Fruit fly (Drosophila melanogaster) whole organism, wandering third instar larva: Measurements from ENCODE around the gene Dhc16F.

Experiments used
- Abd-B ChIP-seq: fragments of >200 bp; optimal IDR thresholded peaks from 2 replicates; lab custom pipeline; 2017; ENCODE audit warnings: missing biosample characterization, missing genetic modification characterization
- CG32264 ChIP-seq: fragments of 200-800 bp; sonication (Bioruptor generic); optimal IDR thresholded peaks from 2 replicates; lab custom pipeline; 2016; ENCODE audit warnings: missing biosample characterization, missing genetic modification characterization
- CrebA ChIP-seq: fragments of 200-800 bp; sonication (Bioruptor generic); optimal IDR thresholded peaks from 2 replicates; lab custom pipeline; 2016; ENCODE audit warnings: missing biosample characterization, mild to moderate bottlenecking, missing genetic modification characterization, borderline replicate concordance
- Dfd ChIP-seq: fragments of >200 bp; optimal IDR thresholded peaks from 2 replicates; lab custom pipeline; 2017; ENCODE audit warnings: missing biosample characterization, missing genetic modification characterization
- Dif ChIP-seq: fragments of 200-275, 200-300 bp; sonication (Bioruptor generic); optimal IDR thresholded peaks from 2 replicates; lab custom pipeline; 2018; ENCODE audit warnings: missing biosample characterization, missing genetic modification characterization; ENCODE audit not compliant: partially characterized antibody
- GATAd ChIP-seq: sonication (Bioruptor generic); optimal IDR thresholded peaks from 2 replicates; lab custom pipeline; 2016; ENCODE audit warnings: missing biosample characterization, missing genetic modification characterization
- HLH106 ChIP-seq: fragments of 200-800 bp; optimal IDR thresholded peaks from 3 replicates; lab custom pipeline; 2019; ENCODE audit warnings: missing biosample characterization, mild to moderate bottlenecking, missing genetic modification characterization, moderate library complexity
- Hnf4 ChIP-seq: fragments of 200-800 bp; sonication (Bioruptor generic); optimal IDR thresholded peaks from 2 replicates; lab custom pipeline; 2016; ENCODE audit warnings: missing biosample characterization, mild to moderate bottlenecking, missing genetic modification characterization
- Hr78 ChIP-seq: fragments of >200 bp; optimal IDR thresholded peaks from 2 replicates; lab custom pipeline; 2017; ENCODE audit warnings: missing biosample characterization, missing genetic modification characterization
- Hr83 ChIP-seq: fragments of 200-300 bp; sonication (Bioruptor generic); optimal IDR thresholded peaks from 2 replicates; lab custom pipeline; 2016; ENCODE audit warnings: missing biosample characterization, mild to moderate bottlenecking, missing genetic modification characterization, moderate library complexity; ENCODE audit not compliant: poor library complexity, severe bottlenecking
- Mio ChIP-seq: sonication (Bioruptor generic); optimal IDR thresholded peaks from 2 replicates; lab custom pipeline; 2016; ENCODE audit warnings: missing biosample characterization, missing genetic modification characterization
- Myc ChIP-seq: fragments of >200 bp; optimal IDR thresholded peaks from 2 replicates; lab custom pipeline; 2017
- Rel ChIP-seq, 2 experiments: fragments of 200-800 bp; sonication (Bioruptor generic) in 1 of 2; optimal IDR thresholded peaks; 2 replicates in 1 of 2; 3 replicates in 1 of 2; lab custom pipeline; 2016 to 2019; ENCODE audit warnings: mild to moderate bottlenecking in 2 of 2, missing biosample characterization in 2 of 2, missing genetic modification characterization in 2 of 2, moderate library complexity in 1 of 2
- Sp1 ChIP-seq: fragments of 200-800 bp; sonication (Bioruptor generic); optimal IDR thresholded peaks from 3 replicates; lab custom pipeline; 2019; ENCODE audit warnings: missing biosample characterization, mild to moderate bottlenecking, missing genetic modification characterization, moderate library complexity
- Vsx2 ChIP-seq: fragments of 200-300, 225-300 bp; sonication (Bioruptor generic); optimal IDR thresholded peaks from 2 replicates; lab custom pipeline; 2018; ENCODE audit warnings: missing biosample characterization, missing genetic modification characterization; ENCODE audit not compliant: partially characterized antibody
- brk ChIP-seq: fragments of 200-800 bp; sonication (Bioruptor generic); optimal IDR thresholded peaks from 2 replicates; lab custom pipeline; 2016; ENCODE audit warnings: missing biosample characterization, mild to moderate bottlenecking, missing genetic modification characterization
- dl ChIP-seq, 2 experiments: fragments of 175-275, 200-275 bp in 1 of 2; fragments of 200-275 bp in 1 of 2; sonication (Bioruptor generic); optimal IDR thresholded peaks; lab custom pipeline; 2018; ENCODE audit warnings: mild to moderate bottlenecking in 2 of 2, missing biosample characterization in 2 of 2, missing genetic modification characterization in 2 of 2, moderate library complexity in 2 of 2; ENCODE audit not compliant: partially characterized antibody in 2 of 2, insufficient read depth in 1 of 2
- dmrt93B ChIP-seq: fragments of 200-800 bp; sonication (Bioruptor generic); optimal IDR thresholded peaks from 2 replicates; lab custom pipeline; 2018; ENCODE audit warnings: missing biosample characterization, mild to moderate bottlenecking, missing genetic modification characterization
- dsf ChIP-seq: sonication (Bioruptor generic); optimal IDR thresholded peaks from 2 replicates; lab custom pipeline; 2016; ENCODE audit warnings: missing biosample characterization, missing genetic modification characterization, borderline replicate concordance
- foxo ChIP-seq, 2 experiments: fragments of 200-800 bp; sonication (Bioruptor generic); optimal IDR thresholded peaks; 2 replicates in 1 of 2; 3 replicates in 1 of 2; lab custom pipeline; 2016 to 2017; ENCODE audit warnings: missing biosample characterization in 2 of 2, missing genetic modification characterization in 2 of 2
- fru ChIP-seq: fragments of 200-800 bp; sonication (Bioruptor generic); optimal IDR thresholded peaks from 3 replicates; lab custom pipeline; 2016; ENCODE audit warnings: missing biosample characterization, mild to moderate bottlenecking, missing genetic modification characterization
- h ChIP-seq: fragments of 200-800 bp; sonication (Bioruptor generic); optimal IDR thresholded peaks from 3 replicates; lab custom pipeline; 2016; ENCODE audit warnings: missing biosample characterization, mild to moderate bottlenecking, missing genetic modification characterization
- lola ChIP-seq: fragments of >200 bp; optimal IDR thresholded peaks from 2 replicates; lab custom pipeline; 2017; ENCODE audit warnings: missing biosample characterization, missing genetic modification characterization
- pan ChIP-seq: fragments of >200 bp; optimal IDR thresholded peaks from 2 replicates; lab custom pipeline; 2017
- psq ChIP-seq: fragments of 200-800 bp; sonication (Bioruptor generic); optimal IDR thresholded peaks from 3 replicates; lab custom pipeline; 2017; ENCODE audit warnings: missing biosample characterization, mild to moderate bottlenecking, missing genetic modification characterization, moderate library complexity
- rgr ChIP-seq: fragments of 200-800 bp; sonication (Bioruptor generic); optimal IDR thresholded peaks from 3 replicates; lab custom pipeline; 2016; ENCODE audit warnings: missing biosample characterization, mild to moderate bottlenecking, missing genetic modification characterization
- sage ChIP-seq: fragments of 200-800 bp; sonication (Bioruptor generic); optimal IDR thresholded peaks from 2 replicates; lab custom pipeline; 2016; ENCODE audit warnings: missing biosample characterization, mild to moderate bottlenecking, missing genetic modification characterization
- sv ChIP-seq: fragments of 200-800 bp; sonication (Bioruptor generic); optimal IDR thresholded peaks from 3 replicates; lab custom pipeline; 2016; ENCODE audit warnings: missing biosample characterization, missing genetic modification characterization
- tai ChIP-seq: sonication (Bioruptor generic); optimal IDR thresholded peaks from 2 replicates; lab custom pipeline; 2016; ENCODE audit warnings: missing biosample characterization, missing genetic modification characterization
- usp ChIP-seq: fragments of >200 bp; optimal IDR thresholded peaks from 2 replicates; lab custom pipeline; 2017; ENCODE audit warnings: missing biosample characterization, missing genetic modification characterization
- woc ChIP-seq: sonication (Bioruptor generic); optimal IDR thresholded peaks from 2 replicates; lab custom pipeline; 2016; ENCODE audit warnings: missing biosample characterization, mild to moderate bottlenecking, missing genetic modification characterization

The Dhc16F gene

DNA sequence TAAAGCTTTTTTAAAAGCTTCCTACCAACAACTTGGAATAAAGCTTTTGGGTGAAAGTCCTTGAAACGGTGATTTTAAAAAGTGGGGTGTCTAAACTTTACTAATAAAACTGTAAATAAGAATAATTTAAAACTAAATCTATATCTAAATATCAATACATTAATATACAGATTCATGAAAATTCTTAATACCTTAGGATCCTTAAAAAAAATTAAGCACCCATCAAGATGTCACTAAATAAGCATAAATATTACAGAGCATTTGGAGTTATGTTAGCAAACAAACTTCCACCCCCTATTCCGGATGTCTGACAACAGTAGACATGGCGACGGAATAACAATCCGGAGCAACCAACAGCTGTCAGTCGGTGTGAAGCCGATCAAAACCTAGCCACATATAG, at the start of gene Dhc16F:
TSS of gene Dhc16F (plus strand) at position 301 of the 400 bp plus-strand sequence.
- TF ChIP-seq dmrt93B (GFP tag; lab: Kevin White, UChicago) (no peak), Rel (GFP tag; optimal IDR thresholded peaks at IDR 0.05; lab: Kevin White, UChicago) (no peak), Rel (tag; optimal IDR thresholded peaks at IDR 0.05; lab: Kevin White, UChicago) (no peak), woc (GFP tag; lab: Kevin White, UChicago) (no peak), sage (no peak), CrebA (GFP tag; lab: Kevin White, UChicago) (no peak)

DNA sequence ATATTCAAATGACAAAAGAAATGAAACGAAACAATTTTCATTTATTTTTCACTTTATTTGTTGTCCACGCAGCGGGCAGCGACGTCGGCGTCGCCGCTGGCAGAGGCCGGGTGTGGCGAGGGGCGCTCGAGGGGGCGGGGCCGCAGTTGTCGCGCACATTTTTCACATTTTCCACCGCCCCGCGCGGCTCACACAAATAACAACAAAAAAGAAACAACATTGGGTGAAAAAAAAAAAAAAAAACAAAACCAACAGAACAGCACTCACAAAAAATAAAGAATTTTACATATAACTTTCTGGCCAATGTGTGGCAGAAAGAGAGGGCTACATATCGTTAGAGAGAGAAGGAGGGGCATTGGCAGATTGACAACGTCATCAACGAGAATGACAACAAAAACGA, 49.7 kb upstream of the Dhc16F start:
- TF ChIP-seq Dfd (GFP tag; lab: Kevin White, UChicago) (no peak), Sp1 (no peak)

- no peak for TF ChIP-seq brk
- no peak for TF ChIP-seq Sp1
- TF ChIP-seq Mio (GFP tag; lab: Kevin White, UChicago), result no peak
- no peak for TF ChIP-seq GATAd (GFP tag; lab: Kevin White, UChicago)
- no peak for TF ChIP-seq Dfd (GFP tag; lab: Kevin White, UChicago)
- TF ChIP-seq h (GFP tag; lab: Kevin White, UChicago), result no peak
- TF ChIP-seq foxo (GFP tag; optimal IDR thresholded peaks at IDR 0.05; lab: Kevin White, UChicago), result no peak
- no peak for TF ChIP-seq dsf (GFP tag; lab: Kevin White, UChicago)
These were observed 45.7 kb upstream of the Dhc16F start for dm6 chrX:18018437-18019100.

DNA sequence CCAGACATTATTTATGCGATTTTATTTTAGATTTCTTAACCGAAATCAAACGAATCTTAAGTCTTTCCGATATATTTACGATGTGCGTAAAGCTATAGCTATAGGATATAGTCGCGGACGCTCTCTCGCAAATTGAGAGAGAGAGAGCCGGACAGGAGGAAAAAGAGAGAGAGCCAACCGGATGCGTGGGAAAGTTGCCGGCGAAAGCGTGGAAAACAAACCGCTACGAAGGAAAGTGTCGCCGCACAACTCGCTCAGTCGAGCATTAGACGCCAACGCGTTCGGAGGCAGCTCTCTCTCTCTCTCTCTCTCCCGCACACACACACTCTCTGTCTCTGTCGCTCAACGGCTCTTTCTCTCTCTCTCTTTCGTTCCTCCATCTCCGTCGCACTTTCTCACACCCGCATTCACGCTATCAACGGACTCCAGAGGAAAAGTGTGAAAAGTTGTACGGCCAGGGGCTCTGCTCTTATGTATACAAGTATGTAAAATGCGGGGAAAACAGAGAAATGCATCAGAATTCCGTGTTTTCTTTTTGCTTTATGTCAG, 40.6 kb upstream of the Dhc16F start, which contains the start of gene CG6867:
TSS of gene CG6867 (plus strand) at position 256 of the 549 bp plus-strand sequence.
- no peak for TF ChIP-seq foxo (GFP tag; optimal IDR thresholded peaks at IDR 0.05; lab: Kevin White, UChicago)
- no peak for TF ChIP-seq Dif
- TF ChIP-seq Hr83 (GFP tag; lab: Kevin White, UChicago), result no peak
- no peak for TF ChIP-seq pan
- no peak for TF ChIP-seq Dfd (GFP tag; lab: Kevin White, UChicago)
- TF ChIP-seq psq (GFP tag; lab: Kevin White, UChicago), result no peak
- no peak for TF ChIP-seq woc (GFP tag; lab: Kevin White, UChicago)
- TF ChIP-seq sv (GFP tag; lab: Kevin White, UChicago), result no peak
- TF ChIP-seq Hr78 (GFP tag; lab: Kevin White, UChicago), result no peak
- TF ChIP-seq Vsx2, result no peak
- TF ChIP-seq Hnf4, result no peak
- TF ChIP-seq HLH106 (tag; lab: Kevin White, UChicago), result no peak
- no peak for TF ChIP-seq Myc (lab: Kevin White, UChicago)
- TF ChIP-seq fru (GFP tag; lab: Kevin White, UChicago), result no peak

dm6 chrX:18043691-18044090, 20.6 kb upstream of the Dhc16F start, which contains the start of gene CG15373:
CG15373 (plus strand) TSS chrX:18043991.
- TF ChIP-seq dl (GFP tag; optimal IDR thresholded peaks at IDR 0.05; lab: Kevin White, UChicago; ENCODE audit: insufficient read depth in 1 of 2, partially characterized antibody in 2 of 2) (no peak), lola (GFP tag; lab: Kevin White, UChicago) (no peak), dmrt93B (GFP tag; lab: Kevin White, UChicago) (no peak), Sp1 (no peak), brk (no peak)

- no peak for TF ChIP-seq woc (GFP tag; lab: Kevin White, UChicago)
- TF ChIP-seq Sp1, result no peak
- TF ChIP-seq tai (GFP tag; lab: Kevin White, UChicago), result no peak
- TF ChIP-seq rgr (GFP tag; lab: Kevin White, UChicago), result no peak
- no peak for TF ChIP-seq usp (GFP tag; lab: Kevin White, UChicago)
- no peak for TF ChIP-seq sv (GFP tag; lab: Kevin White, UChicago)
- TF ChIP-seq Abd-B (GFP tag; lab: Kevin White, UChicago), result no peak
- TF ChIP-seq h (GFP tag; lab: Kevin White, UChicago), result no peak
- TF ChIP-seq Dif, result no peak
- no peak for TF ChIP-seq psq (GFP tag; lab: Kevin White, UChicago)
- TF ChIP-seq Hr83 (GFP tag; lab: Kevin White, UChicago), result no peak
- TF ChIP-seq CG32264 (GFP tag; lab: Kevin White, UChicago), result no peak
- no peak for TF ChIP-seq HLH106 (tag; lab: Kevin White, UChicago)
These were observed 12.1 kb upstream of the Dhc16F start for dm6 chrX:18052135-18052534.
